Fruit fly (Drosophila melanogaster): ENCODE data around the gene CG18666.

The CG18666 gene

DNA sequence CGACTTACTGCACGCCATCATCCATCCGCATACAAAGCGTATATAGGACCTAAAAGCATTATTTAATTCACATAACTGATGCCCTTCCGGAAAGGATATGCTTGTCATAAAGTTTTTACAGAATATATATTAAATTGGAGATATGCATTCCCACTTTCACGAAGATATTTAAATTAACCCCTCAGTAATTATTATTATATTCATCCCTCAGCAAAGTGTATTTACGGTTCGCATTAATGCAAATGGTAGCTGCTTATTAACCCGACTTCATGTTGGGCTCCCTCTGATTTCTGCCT lies 17.8 kb downstream of the CG18666 start:
- TF ChIP-seq CG18262 (tag; optimal IDR thresholded peaks at IDR 0.05), result no peak
- no peak for TF ChIP-seq sens (GFP tag)
- peak; percentile 26; the same call in 1 of the 2 replicates for TF ChIP-seq Drgx (GFP tag; IDR thresholded peaks at IDR 0.05)
- no peak for TF ChIP-seq CG3847 (GFP tag; IDR thresholded peaks at IDR 0.05)

DNA sequence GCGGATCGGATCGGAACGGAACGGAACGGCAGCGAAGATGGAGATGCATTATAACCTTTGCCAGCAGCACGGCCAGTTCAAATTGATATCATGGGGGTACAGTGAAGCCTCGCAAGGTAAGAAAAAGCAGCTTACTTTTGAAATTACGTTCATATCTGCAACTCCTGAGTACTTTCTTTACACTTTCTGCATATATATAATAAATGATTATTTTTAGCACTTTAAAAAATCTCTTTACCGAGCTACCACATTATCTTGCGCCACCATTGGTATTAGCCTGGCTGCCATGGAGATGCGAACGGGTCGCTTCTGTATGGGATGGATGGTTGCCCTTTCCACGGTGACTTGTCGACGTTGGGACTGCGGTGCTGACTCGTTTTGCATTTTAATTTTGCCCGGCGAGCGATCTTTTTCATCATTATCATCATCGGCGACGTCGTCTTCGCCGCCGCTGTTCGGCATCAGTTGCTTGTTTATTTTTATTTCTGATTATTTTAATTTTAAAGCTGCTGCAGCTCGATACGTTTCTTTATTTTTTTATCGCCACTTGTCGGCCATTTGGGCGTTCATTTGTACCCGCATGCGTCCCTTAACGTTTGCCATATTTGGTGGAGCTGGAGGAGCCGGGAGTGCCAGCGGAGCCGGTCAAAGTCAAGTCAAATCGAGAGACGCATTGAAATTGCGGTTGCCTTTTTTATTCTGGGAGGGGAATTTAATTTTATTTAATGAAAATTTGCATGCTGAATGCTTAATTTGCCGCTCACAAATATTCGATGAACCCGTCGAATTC lies 18.6 kb downstream of the CG18666 start:
- TF ChIP-seq cad (GFP tag; optimal IDR thresholded peaks at IDR 0.05) (no peak), pzg (GFP tag; optimal IDR thresholded peaks at IDR 0.05) (no peak), CG11504 (tag; optimal IDR thresholded peaks at IDR 0.05) (peak; percentile 50), CG32772 (GFP tag; IDR thresholded peaks at IDR 0.05) (peak; percentile 34; the same call in 1 of the 2 replicates), CG4730 (GFP tag; IDR thresholded peaks at IDR 0.05) (0 out of 2 replicates have a peak, but pooled peaks have one; percentile 17), Atf6 (GFP tag; IDR thresholded peaks at IDR 0.05) (no peak), usp (GFP tag; optimal IDR thresholded peaks at IDR 0.05) (no peak), org-1 (GFP tag; optimal IDR thresholded peaks at IDR 0.05) (no peak), Side (GFP tag; optimal IDR thresholded peaks at IDR 0.05) (no peak), nom (GFP tag; optimal IDR thresholded peaks at IDR 0.05) (peak; percentile 85), corto (GFP tag; optimal IDR thresholded peaks at IDR 0.05) (peak; percentile 92), Hsf (GFP tag; optimal IDR thresholded peaks at IDR 0.05) (no peak), fu2 (GFP tag; optimal IDR thresholded peaks at IDR 0.05) (no peak), CG11247 (GFP tag; IDR thresholded peaks at IDR 0.05) (no peak), wor (GFP tag; IDR thresholded peaks at IDR 0.05) (0 out of 2 replicates have a peak, but pooled peaks have one; percentile 11), B-H1 (GFP tag; IDR thresholded peaks at IDR 0.05) (no peak), ci (GFP tag; IDR thresholded peaks at IDR 0.05) (peak; percentile 55; the same call in 1 of the 3 replicates), dati (GFP tag; IDR thresholded peaks at IDR 0.05) (no peak), gce (GFP tag; IDR thresholded peaks at IDR 0.05) (peak; percentile 13; the same call in 1 of the 3 replicates), tup (GFP tag; optimal IDR thresholded peaks at IDR 0.05) (no peak), Ets65A (GFP tag) (no peak), Sox102F (GFP tag; optimal IDR thresholded peaks at IDR 0.05) (peak; percentile 44), Kr (GFP tag; optimal IDR thresholded peaks at IDR 0.05) (no peak), CG17359 (tag; optimal IDR thresholded peaks at IDR 0.05) (peak; percentile 33), gcm (GFP tag; optimal IDR thresholded peaks at IDR 0.05) (no peak), her (GFP tag; optimal IDR thresholded peaks at IDR 0.05) (no peak), Dad (GFP tag; optimal IDR thresholded peaks at IDR 0.05) (no peak), CG33213 (GFP tag; optimal IDR thresholded peaks at IDR 0.05) (no peak), Aef1 (GFP tag; IDR thresholded peaks at IDR 0.05) (peak; percentile 48; the same call in 2 of the 3 replicates), pfk (GFP tag; optimal IDR thresholded peaks at IDR 0.05) (no peak), CG7839 (tag; optimal IDR thresholded peaks at IDR 0.05) (peak; percentile 34), chm (GFP tag; IDR thresholded peaks at IDR 0.05) (no peak), ind (GFP tag; optimal IDR thresholded peaks at IDR 0.05) (peak; percentile 24), pita (GFP tag; optimal IDR thresholded peaks at IDR 0.05) (no peak), HHEX (GFP tag; optimal IDR thresholded peaks at IDR 0.05) (no peak), NC2α (GFP tag; optimal IDR thresholded peaks at IDR 0.05) (no peak), Drgx (GFP tag; IDR thresholded peaks at IDR 0.05) (peak; percentile 69), Asciz (GFP tag; optimal IDR thresholded peaks at IDR 0.05) (no peak), psq (GFP tag; optimal IDR thresholded peaks at IDR 0.05) (no peak), CG15269 (tag; optimal IDR thresholded peaks at IDR 0.05) (peak; percentile 37), twi (tag; optimal IDR thresholded peaks at IDR 0.05) (no peak), dan (GFP tag; IDR thresholded peaks at IDR 0.05) (no peak), vfl (GFP tag; optimal IDR thresholded peaks at IDR 0.05) (no peak), Fer3 (tag; optimal IDR thresholded peaks at IDR 0.05) (no peak), gem (tag; optimal IDR thresholded peaks at IDR 0.05) (peak; percentile 42), trh (GFP tag; optimal IDR thresholded peaks at IDR 0.05) (no peak)

Data from whole organism, embryonic.